Worm (Caenorhabditis elegans) whole organism, L2 larva: ENCODE data around the gene srbc-38.

ENCODE experiments used
- elt-1 ChIP-seq: fragments of 150-350 bp; optimal IDR thresholded peaks from 2 replicates; lab custom pipeline; 2014; ENCODE audit warnings: missing biosample characterization, missing genetic modification characterization
- lin-39 ChIP-seq: fragments of 150-350 bp; optimal IDR thresholded peaks from 2 replicates; lab custom pipeline; 2014; ENCODE audit warnings: missing biosample characterization, missing genetic modification reagents, missing genetic modification characterization
- lsy-2 ChIP-seq, 2 experiments: fragments of 150-350 bp in 1 of 2; sonication (generic microtip) in 1 of 2; optimal IDR thresholded peaks; 2 replicates each; lab custom pipeline; 2014 to 2017; ENCODE audit warnings: missing biosample characterization in 2 of 2, missing genetic modification characterization in 2 of 2
- nhr-6 ChIP-seq: fragments of 150-350 bp; optimal IDR thresholded peaks from 2 replicates; lab custom pipeline; 2014; ENCODE audit warnings: missing biosample characterization, missing genetic modification characterization
- nhr-77 ChIP-seq: fragments of 150-350 bp; optimal IDR thresholded peaks from 2 replicates; lab custom pipeline; 2014; ENCODE audit warnings: missing biosample characterization, missing genetic modification characterization
- skn-1 ChIP-seq: sonication (generic microtip); optimal IDR thresholded peaks from 2 replicates; lab custom pipeline; 2017; ENCODE audit warnings: missing biosample characterization, missing genetic modification characterization
- sma-9 ChIP-seq, 2 experiments: fragments of 150-350 bp in 1 of 2; sonication (generic microtip) in 1 of 2; optimal IDR thresholded peaks; 2 replicates each; lab custom pipeline; 2014 to 2016; ENCODE audit warnings: missing genetic modification characterization in 2 of 2, mild to moderate bottlenecking in 1 of 2, missing biosample characterization in 1 of 2, missing compliant biosample characterization in 1 of 2, missing genetic modification reagents in 1 of 2, moderate library complexity in 1 of 2
- snpc-4 ChIP-seq: fragments of 150-350 bp; optimal IDR thresholded peaks from 2 replicates; lab custom pipeline; 2014; ENCODE audit warnings: missing biosample characterization, missing genetic modification characterization
- zag-1 ChIP-seq: fragments of 150-350 bp; optimal IDR thresholded peaks from 2 replicates; lab custom pipeline; 2014; ENCODE audit warnings: missing biosample characterization, missing genetic modification characterization
- ztf-11 ChIP-seq: sonication (generic microtip); optimal IDR thresholded peaks from 2 replicates; lab custom pipeline; 2017; ENCODE audit warnings: missing biosample characterization, missing genetic modification characterization

- TF ChIP-seq elt-1 (tag; lab: Kevin White, UChicago) (no peak), nhr-6 (tag; lab: Kevin White, UChicago) (no peak), ztf-11 (tag; lab: Kevin White, UChicago) (no peak), snpc-4 (tag; lab: Kevin White, UChicago) (no peak), lin-39 (tag; lab: Kevin White, UChicago) (no peak), sma-9 (GFP tag; optimal IDR thresholded peaks at IDR 0.05; lab: Kevin White, UChicago) (peak; percentile 76), sma-9 (tag; optimal IDR thresholded peaks at IDR 0.05; lab: Kevin White, UChicago) (no peak), nhr-77 (no peak), lsy-2 (tag; optimal IDR thresholded peaks at IDR 0.05; lab: Kevin White, UChicago) (no peak), skn-1 (tag; lab: Kevin White, UChicago) (no peak), zag-1 (tag; lab: Kevin White, UChicago) (no peak)
Observed at ce11 chrV:667459-667858, 39.6 kb upstream of the srbc-38 start, which contains the start of gene nhr-180.
